Worm (Caenorhabditis elegans): ENCODE data around the gene K08B5.2.

K08B5.2 gene

DNA sequence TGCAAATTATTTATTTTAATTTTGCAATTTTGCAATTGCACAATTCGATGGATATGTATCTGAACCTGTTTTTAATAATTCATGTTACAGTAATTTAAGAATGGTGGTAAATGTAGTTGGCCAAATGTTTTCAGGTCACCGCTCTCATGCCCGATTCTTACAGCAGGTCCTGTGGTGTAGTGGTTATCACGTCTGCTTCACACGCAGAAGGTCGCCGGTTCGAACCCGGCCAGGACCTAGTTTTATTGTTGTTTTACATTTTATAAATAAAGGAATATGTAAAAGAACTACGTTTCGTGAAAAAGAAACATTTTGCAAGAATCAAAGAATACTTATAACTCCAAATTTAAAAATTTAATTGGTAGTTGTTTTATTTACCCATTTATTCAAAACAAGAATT is 36.5 kb upstream of the K08B5.2 start (continued):
- TF ChIP-seq saeg-2 (GFP tag; IDR thresholded peaks at IDR 0.05) (no peak), F44E2.7 (GFP tag; IDR thresholded peaks at IDR 0.05) (no peak), T20F7.1 (GFP tag; optimal IDR thresholded peaks at IDR 0.05) (no peak), aly-2 (tag; optimal IDR thresholded peaks at IDR 0.05) (no peak), Y48G9A.11 (GFP tag; IDR thresholded peaks at IDR 0.05) (no peak), spr-3 (GFP tag; optimal IDR thresholded peaks at IDR 0.05) (no peak), nhr-25 (tag; optimal IDR thresholded peaks at IDR 0.05; ENCODE audit: borderline replicate concordance, insufficient read depth) (no peak), ceh-28 (tag; optimal IDR thresholded peaks at IDR 0.05) (no peak), lim-7 (GFP tag; IDR thresholded peaks at IDR 0.05) (peak; percentile 77), zfp-3 (GFP tag; conservative IDR thresholded peaks at IDR 0.05) (no peak), vab-7 (GFP tag; IDR thresholded peaks at IDR 0.05) (peak; percentile 75), arid-1 (GFP tag; conservative IDR thresholded peaks at IDR 0.05) (0 out of 2 replicates have a peak, but pooled peaks have one; percentile 23), attf-4 (tag; optimal IDR thresholded peaks at IDR 0.05) (no peak), pqm-1 (tag; optimal IDR thresholded peaks at IDR 0.05) (no peak), F10B5.3 (tag; optimal IDR thresholded peaks at IDR 0.05) (no peak), ceh-32 (tag; optimal IDR thresholded peaks at IDR 0.05; ENCODE audit: poor library complexity) (no peak)

ce11 chrX:16588102-16588501 is 34.4 kb upstream of the K08B5.2 start:
- TF ChIP-seq ceh-20 (GFP tag; IDR thresholded peaks at IDR 0.05) (no peak), zfp-3 (GFP tag; conservative IDR thresholded peaks at IDR 0.05) (no peak), ctbp-1 (GFP tag; IDR thresholded peaks at IDR 0.05) (0 out of 2 replicates have a peak, but pooled peaks have one; percentile 15), ceh-32 (tag; optimal IDR thresholded peaks at IDR 0.05; ENCODE audit: poor library complexity) (no peak), ces-1 (GFP tag; optimal IDR thresholded peaks at IDR 0.05) (peak; percentile 20), zfp-2 (tag; optimal IDR thresholded peaks at IDR 0.05) (no peak), lir-3 (tag; optimal IDR thresholded peaks at IDR 0.05) (no peak), dmd-9 (GFP tag; IDR thresholded peaks at IDR 0.05) (no peak), F26F4.8 (GFP tag; conservative IDR thresholded peaks at IDR 0.05) (no peak), nhr-42 (GFP tag; IDR thresholded peaks at IDR 0.05) (no peak), egl-27 (tag; optimal IDR thresholded peaks at IDR 0.05) (no peak), madf-5 (GFP tag; IDR thresholded peaks at IDR 0.05) (no peak), aha-1 (tag) (no peak), D1046.2 (GFP tag; IDR thresholded peaks at IDR 0.05) (no peak), pha-4 (GFP tag; IDR thresholded peaks at IDR 0.05) (no peak), pha-4 (tag; optimal IDR thresholded peaks at IDR 0.05) (no peak), fkh-10 (GFP tag; optimal IDR thresholded peaks at IDR 0.05) (peak; percentile 95), arid-1 (GFP tag; conservative IDR thresholded peaks at IDR 0.05) (no peak), spr-3 (GFP tag; optimal IDR thresholded peaks at IDR 0.05) (no peak), set-16 (GFP tag; IDR thresholded peaks at IDR 0.05) (no peak), daf-19 (GFP tag; conservative IDR thresholded peaks at IDR 0.05) (no peak), lin-38 (GFP tag; IDR thresholded peaks at IDR 0.05) (no peak), tra-1 (GFP tag; IDR thresholded peaks at IDR 0.05) (no peak), unc-62 (GFP tag; optimal IDR thresholded peaks at IDR 0.05 in 1 of 2) (peak in 1 of 2 experiments; percentile 14), unc-62 (tag; optimal IDR thresholded peaks at IDR 0.05) (no peak), dmd-6 (GFP tag; IDR thresholded peaks at IDR 0.05) (no peak), ceh-82 (tag; optimal IDR thresholded peaks at IDR 0.05) (no peak), dpl-1 (GFP tag; optimal IDR thresholded peaks at IDR 0.05) (no peak), egl-43 (GFP tag; IDR thresholded peaks at IDR 0.05) (no peak), sdz-12 (GFP tag; optimal IDR thresholded peaks at IDR 0.05) (no peak), F44E2.7 (GFP tag; IDR thresholded peaks at IDR 0.05) (0 out of 2 replicates have a peak, but pooled peaks have one; percentile 38), T20F7.1 (GFP tag; optimal IDR thresholded peaks at IDR 0.05) (no peak), lin-13 (GFP tag; optimal IDR thresholded peaks at IDR 0.05) (no peak), zip-11 (GFP tag; IDR thresholded peaks at IDR 0.05) (no peak), hmg-1.1 (GFP tag; IDR thresholded peaks at IDR 0.05) (no peak), nhr-6 (tag; optimal IDR thresholded peaks at IDR 0.05) (no peak), snpc-4 (tag; optimal IDR thresholded peaks at IDR 0.05) (no peak)

Data from whole organism, L4 larva.